Worm (Caenorhabditis elegans) whole organism, L1 larva: Measurements from ENCODE around the gene ZK637.15.

Source experiments
- C34B4.2 ChIP-seq: sonication (generic microtip); optimal IDR thresholded peaks from 2 replicates; lab custom pipeline; 2017; ENCODE audit warnings: mild to moderate bottlenecking, missing genetic modification characterization, missing compliant biosample characterization
- ama-1 ChIP-seq: fragments of 150-350 bp; optimal IDR thresholded peaks from 2 replicates; lab custom pipeline; 2014
- dpl-1 ChIP-seq, 3 experiments: fragments of 150-350 bp in 2 of 3; sonication (generic microtip) in 1 of 3; optimal IDR thresholded peaks; 2 replicates each; lab custom pipeline; 2014 to 2017; ENCODE audit warnings: missing biosample characterization in 3 of 3, missing genetic modification characterization in 3 of 3, missing genetic modification reagents in 3 of 3
- efl-1 ChIP-seq, 4 experiments: fragments of 150-350 bp; optimal IDR thresholded peaks in 3 of 4; peaks in 1 of 4; 1 replicate in 1 of 4; 2 replicates in 3 of 4; lab custom pipeline; 2014; ENCODE audit warnings: missing biosample characterization in 2 of 4, missing genetic modification characterization in 2 of 4, missing genetic modification reagents in 2 of 4
- egl-27 ChIP-seq, 2 experiments: fragments of 150-350 bp in 1 of 2; sonication (generic microtip); optimal IDR thresholded peaks; 3 replicates each; lab custom pipeline; 2017 to 2018; ENCODE audit warnings: missing biosample characterization in 2 of 2, missing genetic modification characterization in 2 of 2, missing genetic modification reagents in 2 of 2
- hlh-17 ChIP-seq: fragments of 200-800 bp; sonication (Bioruptor generic); optimal IDR thresholded peaks from 2 replicates; lab custom pipeline; 2018; ENCODE audit warnings: missing genetic modification characterization, mild to moderate bottlenecking, missing compliant biosample characterization, moderate library complexity, borderline replicate concordance
- nhr-11 ChIP-seq: fragments of 150-350 bp; optimal IDR thresholded peaks from 2 replicates; lab custom pipeline; 2014; ENCODE audit warnings: missing biosample characterization, missing genetic modification characterization
- nhr-76 ChIP-seq: sonication (generic microtip); optimal IDR thresholded peaks from 2 replicates; lab custom pipeline; 2017; ENCODE audit warnings: missing biosample characterization, missing genetic modification characterization
- nhr-90 ChIP-seq: sonication (generic microtip); optimal IDR thresholded peaks from 2 replicates; lab custom pipeline; 2016; ENCODE audit warnings: mild to moderate bottlenecking, missing genetic modification characterization, missing compliant biosample characterization; ENCODE audit not compliant: poor library complexity
- sptf-1 ChIP-seq: fragments of 150-350 bp; optimal IDR thresholded peaks from 2 replicates; lab custom pipeline; 2014; ENCODE audit warnings: missing biosample characterization, missing genetic modification characterization
- unc-62 ChIP-seq: fragments of 150-350 bp; optimal IDR thresholded peaks from 2 replicates; lab custom pipeline; 2014; ENCODE audit warnings: missing biosample characterization, missing genetic modification reagents, missing genetic modification characterization
- ztf-11 ChIP-seq, 2 experiments: sonication (generic microtip); optimal IDR thresholded peaks; 2 replicates each; lab custom pipeline; 2016 to 2017; ENCODE audit warnings: missing genetic modification characterization in 2 of 2, missing biosample characterization in 1 of 2, missing compliant biosample characterization in 1 of 2

DNA sequence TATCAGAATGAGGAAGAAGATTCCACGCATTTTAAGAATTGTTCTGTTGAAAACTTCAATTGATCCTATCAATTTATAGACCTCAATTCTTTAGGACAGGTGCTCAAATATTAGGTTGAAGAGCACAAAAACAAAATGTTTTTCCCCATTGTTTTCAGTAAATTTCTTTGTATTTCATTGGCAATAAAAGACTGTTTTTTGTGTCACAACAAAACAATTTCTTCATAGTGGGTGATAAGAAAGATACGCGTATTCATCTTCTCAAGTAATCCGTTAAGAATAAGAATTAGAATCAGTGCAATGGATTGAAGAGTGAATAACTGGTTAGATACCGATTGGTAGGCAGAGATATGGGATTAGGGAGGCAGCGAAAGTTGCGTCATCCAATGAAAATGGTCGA, 40.8 kb downstream of the ZK637.15 start, which contains the start of gene ZK643.6:
- TF ChIP-seq nhr-11 (tag; lab: Kevin White, UChicago) (no peak), hlh-17 (no peak), ztf-11 (tag; optimal IDR thresholded peaks at IDR 0.05; lab: Kevin White, UChicago) (no peak), C34B4.2 (no peak), unc-62 (GFP tag; lab: Kevin White, UChicago) (no peak), egl-27 (tag; optimal IDR thresholded peaks at IDR 0.05; lab: Kevin White, UChicago) (no peak), nhr-90 (tag; lab: Kevin White, UChicago) (no peak), nhr-76 (tag; lab: Kevin White, UChicago) (no peak), sptf-1 (tag; lab: Kevin White, UChicago) (no peak), ama-1 (lab: Kevin White, UChicago) (no peak), efl-1 (optimal IDR thresholded peaks at IDR 0.05; lab: Kevin White, UChicago) (no peak), efl-1 (GFP tag; optimal IDR thresholded peaks at IDR 0.05 in 1 of 2; lab: Kevin White, UChicago) (peak in 1 of 2 experiments; percentile 33), dpl-1 (GFP tag; optimal IDR thresholded peaks at IDR 0.05; lab: Kevin White, UChicago) (no peak)
